Fruit fly (Drosophila melanogaster) whole organism, embryonic: Measurements from ENCODE around the gene Lcp65Aa.

Source experiments
- Abd-B ChIP-seq: fragments of 200-800 bp; sonication (Bioruptor generic); optimal IDR thresholded peaks from 2 replicates; lab custom pipeline; 2018; ENCODE audit warnings: missing biosample characterization, mild to moderate bottlenecking, missing genetic modification characterization, moderate library complexity
- Bdp1 ChIP-seq: fragments of 200-800 bp; sonication (Bioruptor generic); optimal IDR thresholded peaks from 3 replicates; lab custom pipeline; 2016; ENCODE audit warnings: missing biosample characterization, missing genetic modification characterization
- CG10321 ChIP-seq: fragments of 200-800 bp; sonication (Bioruptor generic); IDR thresholded peaks from 2 replicates; pipeline ENCODE4 v1.3.6; 2022; ENCODE audit warnings: missing biosample characterization, missing genetic modification characterization
- CG10543 ChIP-seq: fragments of 200-800 bp; sonication (Bioruptor generic); optimal IDR thresholded peaks from 3 replicates; lab custom pipeline; 2017; ENCODE audit warnings: missing biosample characterization, mild to moderate bottlenecking, missing genetic modification characterization, moderate library complexity
- CG11247 ChIP-seq: fragments of 200-800 bp; sonication (Bioruptor generic); IDR thresholded peaks from 2 replicates; pipeline ENCODE4 v1.3.6; 2022; ENCODE audit warnings: missing biosample characterization, missing genetic modification characterization
- CG11560 ChIP-seq: fragments of 200-800 bp; sonication (Bioruptor generic); IDR thresholded peaks from 3 replicates; pipeline ENCODE4 v1.3.6; 2022; ENCODE audit warnings: missing biosample characterization, missing genetic modification characterization
- CG12071 ChIP-seq: fragments of 200-800 bp; sonication (Bioruptor generic); optimal IDR thresholded peaks from 3 replicates; lab custom pipeline; 2018; ENCODE audit warnings: missing biosample characterization, mild to moderate bottlenecking, missing genetic modification characterization
- CG12155 ChIP-seq: fragments of 200-800 bp; sonication (Bioruptor generic); optimal IDR thresholded peaks from 3 replicates; lab custom pipeline; 2016; ENCODE audit warnings: missing biosample characterization, missing genetic modification characterization
- CG12236 ChIP-seq: fragments of 200-800 bp; sonication (Bioruptor generic); optimal IDR thresholded peaks from 2 replicates; lab custom pipeline; 2016; ENCODE audit warnings: missing biosample characterization, missing genetic modification characterization
- CG14710 ChIP-seq: fragments of 200-800 bp; sonication (Bioruptor generic); optimal IDR thresholded peaks from 3 replicates; lab custom pipeline; 2019; ENCODE audit warnings: missing biosample characterization, mild to moderate bottlenecking, missing genetic modification characterization, moderate library complexity
- CG1832 ChIP-seq: fragments of 200-800 bp; sonication (Bioruptor generic); optimal IDR thresholded peaks from 2 replicates; lab custom pipeline; 2017; ENCODE audit warnings: missing biosample characterization, mild to moderate bottlenecking, missing genetic modification characterization, inconsistent platforms
- CG18599 ChIP-seq: fragments of 200-800 bp; sonication (Bioruptor generic); optimal IDR thresholded peaks from 3 replicates; lab custom pipeline; 2017; ENCODE audit warnings: missing biosample characterization, missing genetic modification characterization, mild to moderate bottlenecking, moderate library complexity, missing genetic modification reagents
- CG2116 ChIP-seq: fragments of 200-800 bp; sonication (Bioruptor generic); optimal IDR thresholded peaks from 3 replicates; lab custom pipeline; 2018; ENCODE audit warnings: missing biosample characterization, mild to moderate bottlenecking, missing genetic modification characterization
- CG3281 ChIP-seq: fragments of 200-800 bp; sonication (Bioruptor generic); optimal IDR thresholded peaks from 3 replicates; lab custom pipeline; 2017; ENCODE audit warnings: missing biosample characterization, mild to moderate bottlenecking, missing genetic modification characterization
- CG3838 ChIP-seq: fragments of 200-800 bp; sonication (Bioruptor generic); optimal IDR thresholded peaks from 3 replicates; lab custom pipeline; 2016; ENCODE audit warnings: missing biosample characterization, missing genetic modification characterization
- CG4404 ChIP-seq: fragments of 200-800 bp; sonication (Bioruptor generic); IDR thresholded peaks from 2 replicates; pipeline ENCODE4 v1.3.6; 2022; ENCODE audit warnings: missing biosample characterization, missing genetic modification characterization
- CG6689 ChIP-seq: fragments of 200-800 bp; sonication (Bioruptor generic); IDR thresholded peaks from 2 replicates; pipeline ENCODE4 v1.3.6; 2022; ENCODE audit warnings: missing biosample characterization, missing genetic modification characterization
- CG6791 ChIP-seq: fragments of 200-800 bp; sonication (Bioruptor generic); IDR thresholded peaks from 3 replicates; pipeline ENCODE4 v1.3.6; 2022; ENCODE audit warnings: missing biosample characterization, missing genetic modification characterization; ENCODE audit not compliant: partially characterized antibody
- CG7839 ChIP-seq: fragments of 200-800 bp; sonication (Bioruptor generic); optimal IDR thresholded peaks from 3 replicates; lab custom pipeline; 2018; ENCODE audit warnings: missing biosample characterization, mild to moderate bottlenecking, missing genetic modification characterization, moderate library complexity
- CG8290 ChIP-seq, 3 experiments: fragments of 200-800 bp; sonication (Bioruptor generic); optimal IDR thresholded peaks; 2 replicates each; lab custom pipeline; 2016 to 2019; ENCODE audit warnings: missing biosample characterization in 3 of 3, missing genetic modification characterization in 3 of 3, mild to moderate bottlenecking in 2 of 3, moderate library complexity in 1 of 3
- CG9932 ChIP-seq: fragments of 200-800 bp; sonication (Bioruptor generic); IDR thresholded peaks from 2 replicates; pipeline ENCODE4 v1.3.6; 2022; ENCODE audit warnings: missing biosample characterization, missing genetic modification characterization
- HLH4C ChIP-seq: fragments of 200-800 bp; sonication (Bioruptor generic); IDR thresholded peaks from 3 replicates; pipeline ENCODE4 v1.3.6; 2022; ENCODE audit warnings: missing biosample characterization, missing genetic modification characterization; ENCODE audit not compliant: partially characterized antibody
- HmgD ChIP-seq: fragments of 200-800 bp; sonication (Bioruptor generic); optimal IDR thresholded peaks from 3 replicates; lab custom pipeline; 2016; ENCODE audit warnings: missing biosample characterization, missing genetic modification characterization
- Hr78 ChIP-seq, 2 experiments: fragments of 200-800 bp in 1 of 2; fragments of >200 bp in 1 of 2; sonication (Bioruptor generic) in 1 of 2; optimal IDR thresholded peaks; 2 replicates each; lab custom pipeline; 2017 to 2019; ENCODE audit warnings: missing biosample characterization in 2 of 2, missing genetic modification characterization in 2 of 2, mild to moderate bottlenecking in 1 of 2, moderate library complexity in 1 of 2
- Lim3 ChIP-seq: fragments of 200-800 bp; sonication (Bioruptor generic); IDR thresholded peaks from 2 replicates; pipeline ENCODE4 v1.3.6; 2022; ENCODE audit warnings: missing biosample characterization, missing genetic modification characterization
- Mad ChIP-seq: fragments of 200-800 bp; sonication (Bioruptor generic); optimal IDR thresholded peaks from 2 replicates; lab custom pipeline; 2016; ENCODE audit warnings: missing biosample characterization, missing genetic modification characterization
- Max ChIP-seq: fragments of 200-800 bp; sonication (Bioruptor generic); optimal IDR thresholded peaks from 2 replicates; lab custom pipeline; 2016; ENCODE audit warnings: missing biosample characterization, mild to moderate bottlenecking, missing genetic modification characterization
- NFAT ChIP-seq: fragments of 200-800 bp; sonication (Bioruptor generic); IDR thresholded peaks from 2 replicates; pipeline ENCODE4 v1.3.6; 2022; ENCODE audit warnings: missing biosample characterization, missing genetic modification characterization
- Trl ChIP-seq, 3 experiments: fragments of >200 bp in 2 of 3; fragments of 200-800 bp in 1 of 3; sonication (Bioruptor generic) in 1 of 3; optimal IDR thresholded peaks; 2 replicates in 1 of 3; 3 replicates in 2 of 3; lab custom pipeline; 2016 to 2017; ENCODE audit warnings: missing biosample characterization in 1 of 3, missing genetic modification characterization in 1 of 3
- Usf ChIP-seq: fragments of 200-800 bp; sonication (Bioruptor generic); optimal IDR thresholded peaks from 2 replicates; lab custom pipeline; 2017; ENCODE audit warnings: missing genotype, missing biosample characterization, missing genetic modification characterization
- YL-1 ChIP-seq: fragments of 200-800 bp; sonication (Bioruptor generic); optimal IDR thresholded peaks from 3 replicates; lab custom pipeline; 2017; ENCODE audit warnings: missing biosample characterization, mild to moderate bottlenecking, missing genetic modification characterization
- bowl ChIP-seq: fragments of 200-800 bp; sonication (Bioruptor generic); IDR thresholded peaks from 2 replicates; pipeline ENCODE4 v1.3.6; 2022; ENCODE audit warnings: missing biosample characterization, missing genetic modification characterization
- bsh ChIP-seq, 2 experiments: fragments of 200-800 bp; sonication (Bioruptor generic); optimal IDR thresholded peaks; 2 replicates each; lab custom pipeline; 2017 to 2018; ENCODE audit warnings: mild to moderate bottlenecking in 2 of 2, missing biosample characterization in 2 of 2, missing genetic modification characterization in 2 of 2, moderate library complexity in 1 of 2
- btn ChIP-seq: fragments of 200-800 bp; sonication (Bioruptor generic); optimal IDR thresholded peaks from 2 replicates; lab custom pipeline; 2016; ENCODE audit warnings: missing biosample characterization, missing genetic modification characterization
- cato ChIP-seq: fragments of 200-800 bp; sonication (Bioruptor generic); optimal IDR thresholded peaks from 2 replicates; lab custom pipeline; 2016; ENCODE audit warnings: missing biosample characterization, missing genetic modification characterization, borderline replicate concordance
- chinmo ChIP-seq: fragments of 200-800 bp; sonication (Bioruptor generic); IDR thresholded peaks from 4 replicates; pipeline ENCODE4 v1.3.6; 2022; ENCODE audit warnings: missing biosample characterization, missing genetic modification characterization; ENCODE audit not compliant: partially characterized antibody
- crp ChIP-seq, 2 experiments: fragments of 200-800 bp; sonication (Bioruptor generic); optimal IDR thresholded peaks; 2 replicates in 1 of 2; 3 replicates in 1 of 2; lab custom pipeline; 2017; ENCODE audit warnings: missing biosample characterization in 2 of 2, missing genetic modification characterization in 2 of 2, mild to moderate bottlenecking in 1 of 2, moderate library complexity in 1 of 2
- disco-r ChIP-seq: fragments of 200-800 bp; sonication (Bioruptor generic); optimal IDR thresholded peaks from 2 replicates; lab custom pipeline; 2016; ENCODE audit warnings: missing biosample characterization, missing genetic modification characterization
- lilli ChIP-seq: fragments of 200-800 bp; sonication (Bioruptor generic); optimal IDR thresholded peaks from 3 replicates; lab custom pipeline; 2016; ENCODE audit warnings: missing biosample characterization, missing genetic modification characterization
- lmd ChIP-seq: fragments of 200-800 bp; sonication (Bioruptor generic); IDR thresholded peaks from 2 replicates; pipeline ENCODE4 v1.3.6; 2022; ENCODE audit warnings: missing biosample characterization, missing genetic modification characterization
- nerfin-2 ChIP-seq: fragments of 200-800 bp; sonication (Bioruptor generic); IDR thresholded peaks from 2 replicates; pipeline ENCODE4 v1.3.6; 2022; ENCODE audit warnings: missing biosample characterization, missing genetic modification characterization; ENCODE audit not compliant: partially characterized antibody
- phol ChIP-seq: fragments of 200-800 bp; sonication (Bioruptor generic); optimal IDR thresholded peaks from 3 replicates; lab custom pipeline; 2018; ENCODE audit warnings: missing biosample characterization, mild to moderate bottlenecking, missing genetic modification characterization, moderate library complexity
- pita ChIP-seq: fragments of 200-800 bp; sonication (Bioruptor generic); optimal IDR thresholded peaks from 2 replicates; lab custom pipeline; 2017; ENCODE audit warnings: missing biosample characterization, mild to moderate bottlenecking, missing genetic modification characterization
- rib ChIP-seq: fragments of 200-800 bp; sonication (Bioruptor generic); IDR thresholded peaks from 2 replicates; pipeline ENCODE4 v1.3.6; 2022; ENCODE audit warnings: missing biosample characterization, missing genetic modification characterization
- shn ChIP-seq: fragments of 200-800 bp; sonication (Bioruptor generic); optimal IDR thresholded peaks from 3 replicates; lab custom pipeline; 2016; ENCODE audit warnings: missing biosample characterization, missing genetic modification characterization
- ttk ChIP-seq: fragments of 200-800 bp; sonication (Bioruptor generic); IDR thresholded peaks from 2 replicates; pipeline ENCODE4 v2.1.2; 2022; ENCODE audit warnings: missing biosample characterization, missing genetic modification characterization
- vnd ChIP-seq: fragments of 200-800 bp; sonication (Bioruptor generic); IDR thresholded peaks from 3 replicates; pipeline ENCODE4 v1.3.6; 2022; ENCODE audit warnings: missing biosample characterization, missing genetic modification characterization; ENCODE audit not compliant: partially characterized antibody
- yki ChIP-seq: fragments of >200 bp; optimal IDR thresholded peaks from 3 replicates; lab custom pipeline; 2018

Gene Lcp65Aa

DNA sequence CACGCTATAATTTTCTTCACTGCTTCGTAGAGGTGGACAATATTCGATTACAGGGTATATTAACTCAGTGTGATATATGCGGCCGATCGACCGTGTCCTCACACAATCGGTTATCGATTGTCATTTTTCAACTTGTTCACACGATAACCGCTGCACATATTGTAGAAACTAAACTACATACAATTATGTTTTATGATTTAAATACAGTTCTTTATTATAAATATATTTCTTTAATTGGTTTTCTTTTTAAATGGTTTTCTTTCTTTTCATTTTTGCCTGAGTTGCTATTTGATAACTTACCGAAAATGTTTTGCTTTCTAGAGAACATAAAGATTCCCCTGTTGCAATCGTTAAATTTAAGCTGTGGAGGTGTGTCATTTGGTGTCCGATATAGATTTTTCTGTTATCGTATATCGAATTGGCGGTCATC, 22.7 kb downstream of the Lcp65Aa start, which contains the start of the genes fmt and CG7376 (continued):
- TF ChIP-seq shn (GFP tag; lab: Kevin White, UChicago) (no peak), lilli (GFP tag; lab: Kevin White, UChicago) (peak; percentile 34), phol (tag; lab: Kevin White, UChicago) (peak; percentile 68), CG12155 (peak; percentile 49), crp (GFP tag; optimal IDR thresholded peaks at IDR 0.05; lab: Kevin White, UChicago) (no peak), Max (GFP tag; lab: Kevin White, UChicago) (peak; percentile 63), CG9932 (no peak), nerfin-2 (GFP tag; lab: Robert Waterston, UW) (peak; percentile 90), bowl (GFP tag; lab: Robert Waterston, UW) (no peak), ttk (GFP tag; lab: Robert Waterston, UW) (no peak), HmgD (GFP tag; lab: Kevin White, UChicago) (no peak), CG6791 (peak; percentile 80), CG3838 (GFP tag; lab: Kevin White, UChicago) (no peak), Hr78 (GFP tag; optimal IDR thresholded peaks at IDR 0.05; lab: Kevin White, UChicago) (no peak), Trl (optimal IDR thresholded peaks at IDR 0.05; lab: Kevin White, UChicago) (no peak), Trl (GFP tag; optimal IDR thresholded peaks at IDR 0.05; lab: Kevin White, UChicago) (no peak), CG8290 (GFP tag; optimal IDR thresholded peaks at IDR 0.05; lab: Kevin White, UChicago) (no peak), CG8290 (tag; optimal IDR thresholded peaks at IDR 0.05; lab: Kevin White, UChicago) (no peak), CG14710 (tag; lab: Kevin White, UChicago) (peak; percentile 83), Abd-B (GFP tag; lab: Kevin White, UChicago) (no peak), YL-1 (GFP tag; lab: Kevin White, UChicago) (peak; percentile 78), HLH4C (GFP tag; lab: Robert Waterston, UW) (peak; percentile 95), CG10321 (no peak), chinmo (GFP tag; lab: Robert Waterston, UW) (peak; percentile 75; the same call in 2 of the 4 replicates), Lim3 (no peak), CG6689 (GFP tag; lab: Robert Waterston, UW) (no peak), disco-r (GFP tag; lab: Kevin White, UChicago) (no peak), CG7839 (tag; lab: Kevin White, UChicago) (no peak), cato (no peak), CG12071 (GFP tag; lab: Kevin White, UChicago) (no peak), vnd (GFP tag; lab: Robert Waterston, UW) (peak; percentile 84)

DNA sequence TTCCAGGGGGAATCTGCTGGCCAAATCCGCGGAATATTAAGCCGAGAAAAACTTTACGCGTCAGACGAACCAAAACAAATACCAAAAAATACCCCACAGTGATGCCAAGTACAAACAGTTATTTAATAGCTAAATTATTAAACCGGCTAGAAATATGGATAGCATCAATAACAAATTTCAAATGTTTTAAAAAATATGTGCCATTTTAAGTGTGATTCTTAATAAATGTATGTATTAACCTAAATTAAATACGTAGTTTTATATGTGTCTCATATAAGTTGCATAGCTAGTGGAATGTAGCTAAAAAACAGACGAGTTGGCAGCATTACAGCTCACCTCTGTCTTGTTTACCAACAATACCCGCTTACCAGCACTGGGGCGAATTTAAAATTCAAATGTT, 30.7 kb downstream of the Lcp65Aa start, which contains the start of gene CG10274:
TSS of gene CG10274 (minus strand) at position 54 of the 400 bp plus-strand sequence.
- no peak for TF ChIP-seq CG18599 (GFP tag; lab: Kevin White, UChicago)
- no peak for TF ChIP-seq CG3281
- TF ChIP-seq disco-r (GFP tag; lab: Kevin White, UChicago) = no peak
- peak; percentile 69 for TF ChIP-seq Bdp1 (GFP tag; lab: Kevin White, UChicago)
- peak; percentile 71 for TF ChIP-seq CG4404 (GFP tag; lab: Robert Waterston, UW)
- no peak for TF ChIP-seq CG1832
- TF ChIP-seq CG11247 (GFP tag; lab: Robert Waterston, UW) = peak; percentile 59; the same call in 1 of the 2 replicates
- TF ChIP-seq Usf (GFP tag; lab: Kevin White, UChicago) = peak; percentile 47
- TF ChIP-seq lmd = peak; percentile 80
- TF ChIP-seq Mad (GFP tag; lab: Kevin White, UChicago) = peak; percentile 69
- no peak for TF ChIP-seq yki (lab: Kevin White, UChicago)
- TF ChIP-seq rib (GFP tag; lab: Robert Waterston, UW) = 0 out of 2 replicates have a peak, but pooled peaks have one; percentile 31
- TF ChIP-seq btn (GFP tag; lab: Kevin White, UChicago) = no peak
- TF ChIP-seq CG10543 (GFP tag; lab: Kevin White, UChicago) = peak; percentile 72
- TF ChIP-seq HmgD (GFP tag; lab: Kevin White, UChicago) = peak; percentile 6
- peak in 1 of 2 experiments; percentile 68 for TF ChIP-seq bsh (GFP tag; optimal IDR thresholded peaks at IDR 0.05; lab: Kevin White, UChicago)
- peak; percentile 21 for TF ChIP-seq CG12236
- peak; percentile 77 for TF ChIP-seq CG2116 (GFP tag; lab: Kevin White, UChicago)
- TF ChIP-seq pita (GFP tag; lab: Kevin White, UChicago) = no peak
- TF ChIP-seq CG11560 = 0 out of 3 replicates have a peak, but pooled peaks have one; percentile 23
- peak; percentile 86 for TF ChIP-seq phol (tag; lab: Kevin White, UChicago)
- TF ChIP-seq NFAT = peak; percentile 59; the same call in 1 of the 2 replicates
- peak in 1 of 2 experiments; percentile 16 for TF ChIP-seq crp (GFP tag; optimal IDR thresholded peaks at IDR 0.05; lab: Kevin White, UChicago)
- no peak for TF ChIP-seq Trl (optimal IDR thresholded peaks at IDR 0.05; lab: Kevin White, UChicago)
- peak; percentile 71 for TF ChIP-seq Trl (GFP tag; optimal IDR thresholded peaks at IDR 0.05; lab: Kevin White, UChicago)
